Fruit fly (Drosophila melanogaster) Kc167 (cell line): ENCODE data around the gene Piezo.

Experiments used
- Myc ChIP-seq: fragments of >200 bp; optimal IDR thresholded peaks from 2 replicates; lab custom pipeline; 2017; ENCODE audit warnings: missing external identifiers
- h ChIP-seq: fragments of >200 bp; optimal IDR thresholded peaks from 3 replicates; lab custom pipeline; 2018; ENCODE audit warnings: missing external identifiers

dm6 chr2L:8198757-8199156, 35.9 kb downstream of the Piezo start, which contains the start of gene PGAP5:
- TF ChIP-seq Myc (no peak), h (no peak)
